Fruit fly (Drosophila melanogaster) Kc167 (cell line): Measurements from ENCODE around the gene CG3434.

ENCODE experiments used
- Sin3A ChIP-seq: fragments of >200 bp; optimal IDR thresholded peaks from 2 replicates; lab custom pipeline; 2018; ENCODE audit warnings: missing external identifiers
- h ChIP-seq: fragments of >200 bp; optimal IDR thresholded peaks from 3 replicates; lab custom pipeline; 2018; ENCODE audit warnings: missing external identifiers
- psq ChIP-seq: fragments of >200 bp; optimal IDR thresholded peaks from 2 replicates; lab custom pipeline; 2017; ENCODE audit warnings: missing external identifiers
- ttk ChIP-seq: sonication (Bioruptor generic); optimal IDR thresholded peaks from 2 replicates; lab custom pipeline; 2017; ENCODE audit warnings: missing external identifiers

dm6 chr3L:9431848-9432623 is 28.6 kb downstream of the CG3434 start:
- TF ChIP-seq h (lab: Kevin White, UChicago) (no peak), psq (lab: Kevin White, UChicago) (no peak), ttk (no peak), Sin3A (lab: Kevin White, UChicago) (no peak)
